Fruit fly (Drosophila melanogaster): ENCODE data around the gene CASK.
A peak's percentile ranks its signal among the peaks of the same experiment; 100 is the strongest.

CASK gene

DNA sequence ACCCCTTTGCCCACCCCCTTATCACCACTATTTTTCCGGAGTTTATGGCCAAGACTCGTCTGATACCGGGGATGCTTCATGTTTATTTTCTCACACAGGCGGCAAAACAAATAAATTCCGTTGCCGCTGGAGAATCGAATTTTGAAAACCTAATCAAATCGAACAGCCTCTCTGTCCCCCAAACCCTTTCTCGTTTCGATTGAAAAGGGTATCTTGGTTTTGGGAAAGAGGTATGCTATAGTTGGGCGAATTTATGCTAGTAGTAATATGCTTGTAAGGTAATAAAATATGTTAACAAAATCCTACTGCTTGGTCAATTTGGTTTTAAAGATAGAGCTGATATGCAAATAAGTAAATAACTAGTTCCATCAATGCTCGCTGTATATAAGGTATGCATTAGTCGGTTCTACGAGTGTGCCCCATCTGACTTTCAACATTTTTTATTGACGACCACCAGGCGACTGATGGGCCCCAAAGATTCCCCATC lies 5.6 kb upstream of the CASK start (continued):
- TF ChIP-seq pita (GFP tag; optimal IDR thresholded peaks at IDR 0.05) (no peak), seq (GFP tag; IDR thresholded peaks at IDR 0.05) (no peak), CG9727 (GFP tag; optimal IDR thresholded peaks at IDR 0.05) (peak; percentile 70), CG32772 (GFP tag; IDR thresholded peaks at IDR 0.05) (peak; percentile 87), odd (GFP tag; optimal IDR thresholded peaks at IDR 0.05) (no peak), CG4404 (GFP tag; IDR thresholded peaks at IDR 0.05) (peak; percentile 59; the same call in 1 of the 2 replicates), Atf-2 (GFP tag; optimal IDR thresholded peaks at IDR 0.05) (peak; percentile 71), CG18764 (GFP tag; optimal IDR thresholded peaks at IDR 0.05) (peak; percentile 33), CG17186 (GFP tag; optimal IDR thresholded peaks at IDR 0.05) (peak; percentile 76), psq (GFP tag; optimal IDR thresholded peaks at IDR 0.05) (no peak), exex (tag; optimal IDR thresholded peaks at IDR 0.05) (no peak), D19A (tag; optimal IDR thresholded peaks at IDR 0.05) (peak; percentile 95), CG14860 (GFP tag; IDR thresholded peaks at IDR 0.05; ENCODE audit: partially characterized antibody) (peak; percentile 42; the same call in 1 of the 3 replicates), ab (GFP tag; optimal IDR thresholded peaks at IDR 0.05) (peak; percentile 53), tll (GFP tag; optimal IDR thresholded peaks at IDR 0.05) (no peak), Atf3 (GFP tag; optimal IDR thresholded peaks at IDR 0.05) (peak; percentile 81), CG14050 (GFP tag; IDR thresholded peaks at IDR 0.05) (no peak), Neu2 (GFP tag; optimal IDR thresholded peaks at IDR 0.05; ENCODE audit: borderline replicate concordance) (no peak), CG5245 (GFP tag; optimal IDR thresholded peaks at IDR 0.05) (peak; percentile 50), Hsf (GFP tag; optimal IDR thresholded peaks at IDR 0.05) (peak; percentile 82), Oaz (GFP tag; IDR thresholded peaks at IDR 0.05) (no peak), CG6813 (GFP tag; optimal IDR thresholded peaks at IDR 0.05) (peak; percentile 52), gcm (GFP tag; optimal IDR thresholded peaks at IDR 0.05) (peak; percentile 65), vfl (GFP tag; optimal IDR thresholded peaks at IDR 0.05) (no peak), Mad (GFP tag; optimal IDR thresholded peaks at IDR 0.05) (peak; percentile 51), CG8290 (GFP tag; optimal IDR thresholded peaks at IDR 0.05) (peak; percentile 8), CG8290 (tag; optimal IDR thresholded peaks at IDR 0.05) (peak in 1 of 2 experiments; percentile 54), CG11398 (GFP tag; optimal IDR thresholded peaks at IDR 0.05) (peak; percentile 76), bab2 (GFP tag; optimal IDR thresholded peaks at IDR 0.05) (peak; percentile 81), CG6791 (GFP tag; IDR thresholded peaks at IDR 0.05; ENCODE audit: partially characterized antibody) (peak; percentile 65), ham (GFP tag; IDR thresholded peaks at IDR 0.05) (no peak), CG9797 (GFP tag; optimal IDR thresholded peaks at IDR 0.05) (no peak), CG10431 (GFP tag; optimal IDR thresholded peaks at IDR 0.05) (no peak), CG17361 (GFP tag; IDR thresholded peaks at IDR 0.05) (peak; percentile 66), tap (tag; optimal IDR thresholded peaks at IDR 0.05) (peak; percentile 7), pum (GFP tag; optimal IDR thresholded peaks at IDR 0.05) (peak; percentile 81), CG3847 (GFP tag; IDR thresholded peaks at IDR 0.05) (peak; percentile 63), sqz (GFP tag; optimal IDR thresholded peaks at IDR 0.05) (peak; percentile 50), CG13287 (GFP tag; IDR thresholded peaks at IDR 0.05; ENCODE audit: partially characterized antibody) (no peak), Dll (GFP tag; IDR thresholded peaks at IDR 0.05; ENCODE audit: partially characterized antibody) (0 out of 4 replicates have a peak, but pooled peaks have one; percentile 36), YL-1 (GFP tag; optimal IDR thresholded peaks at IDR 0.05) (no peak), Ada2b (GFP tag; IDR thresholded peaks at IDR 0.05) (peak; percentile 41), ase (GFP tag; IDR thresholded peaks at IDR 0.05) (peak; percentile 23; the same call in 1 of the 3 replicates), Pdp1 (GFP tag; optimal IDR thresholded peaks at IDR 0.05) (peak; percentile 40 to 67), Dip3 (GFP tag; optimal IDR thresholded peaks at IDR 0.05) (no peak), CG30403 (GFP tag; optimal IDR thresholded peaks at IDR 0.05) (peak; percentile 64), klu (GFP tag; IDR thresholded peaks at IDR 0.05) (no peak), CG15601 (tag; optimal IDR thresholded peaks at IDR 0.05) (peak; percentile 92), Aef1 (GFP tag; IDR thresholded peaks at IDR 0.05) (no peak), Taf1 (GFP tag; IDR thresholded peaks at IDR 0.05) (no peak), dmrt11E (tag; optimal IDR thresholded peaks at IDR 0.05) (peak; percentile 95)
